Fruit fly (Drosophila melanogaster) whole organism, embryonic: ENCODE results near the gene SCCRO.

Experiments used
- CG12155 ChIP-seq: fragments of 200-800 bp; sonication (Bioruptor generic); optimal IDR thresholded peaks from 3 replicates; lab custom pipeline; 2016; ENCODE audit warnings: missing biosample characterization, missing genetic modification characterization
- CG15514 ChIP-seq: fragments of 200-800 bp; sonication (Bioruptor generic); optimal IDR thresholded peaks from 3 replicates; lab custom pipeline; 2017; ENCODE audit warnings: missing biosample characterization, missing genetic modification characterization, mild to moderate bottlenecking, moderate library complexity, missing genetic modification reagents
- CG17612 ChIP-seq: fragments of 200-800 bp; sonication (Bioruptor generic); IDR thresholded peaks from 2 replicates; pipeline ENCODE4 v1.3.6; 2022; ENCODE audit warnings: missing biosample characterization, missing genetic modification characterization
- CG2712 ChIP-seq: fragments of 200-800 bp; optimal IDR thresholded peaks from 3 replicates; lab custom pipeline; 2019; ENCODE audit warnings: missing biosample characterization, mild to moderate bottlenecking, missing genetic modification characterization, moderate library complexity
- jigr1 ChIP-seq: fragments of 200-800 bp; sonication (Bioruptor generic); IDR thresholded peaks from 3 replicates; pipeline ENCODE4 v1.3.6; 2022; ENCODE audit warnings: missing biosample characterization, missing genetic modification characterization
- zfh2 ChIP-seq: fragments of 200-800 bp; sonication (Bioruptor generic); optimal IDR thresholded peaks from 2 replicates; lab custom pipeline; 2016; ENCODE audit warnings: missing biosample characterization, missing genetic modification characterization

DNA sequence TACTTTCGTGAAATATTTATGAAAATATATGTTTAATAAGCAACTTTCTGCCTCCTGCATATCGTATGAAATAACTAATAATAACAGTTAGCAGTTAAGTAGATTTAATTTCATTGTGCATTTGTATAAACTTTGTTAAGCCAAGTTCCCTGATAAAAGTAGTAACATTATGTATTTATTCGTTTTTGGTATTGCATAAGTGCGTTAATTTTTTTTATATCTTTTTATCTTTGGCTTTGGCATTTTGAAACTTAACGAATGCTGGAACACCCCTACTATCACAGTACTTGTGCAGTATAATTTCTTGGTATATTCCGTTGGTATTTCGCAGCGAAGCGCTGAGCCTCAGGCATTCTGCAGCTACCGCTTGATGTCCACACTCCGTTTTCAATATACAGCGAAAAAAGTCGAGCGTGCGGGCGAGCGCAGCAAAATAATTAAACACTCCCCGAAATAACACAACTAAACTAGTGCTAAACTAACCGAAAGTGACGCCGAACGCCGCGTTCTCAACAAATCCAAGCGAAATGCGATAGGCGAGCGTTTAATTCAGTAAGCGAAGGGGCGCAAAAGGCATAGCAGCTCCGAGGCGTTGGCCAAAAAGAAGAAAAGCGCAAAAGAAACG is 25.4 kb downstream of the SCCRO start, which contains the start of gene RhoGAP71E:
- no peak for TF ChIP-seq jigr1
- no peak for TF ChIP-seq zfh2 (GFP tag; lab: Kevin White, UChicago)
- TF ChIP-seq CG15514 (GFP tag; lab: Kevin White, UChicago): peak; percentile 62
- TF ChIP-seq CG17612 (GFP tag; lab: Robert Waterston, UW): no peak
- peak; percentile 69 for TF ChIP-seq CG2712 (tag; lab: Kevin White, UChicago)
- peak; percentile 15 for TF ChIP-seq CG12155 (GFP tag; lab: Kevin White, UChicago)
